Worm (Caenorhabditis elegans) whole organism, mixed stage, embryonic: ENCODE data around the gene tbx-41.

ENCODE experiments used
- ceh-43 ChIP-seq: fragments of 200-800 bp; sonication (Bioruptor generic); optimal IDR thresholded peaks from 2 replicates; lab custom pipeline; 2018; ENCODE audit warnings: mild to moderate bottlenecking, missing genetic modification characterization, moderate library complexity, missing compliant biosample characterization
- lsy-2 ChIP-seq: fragments of 150-350 bp; optimal IDR thresholded peaks from 2 replicates; lab custom pipeline; 2014; ENCODE audit warnings: missing biosample characterization, missing genetic modification characterization
- nhr-2 ChIP-seq: fragments of 150-350 bp; optimal IDR thresholded peaks from 2 replicates; lab custom pipeline; 2014; ENCODE audit warnings: missing biosample characterization, missing genetic modification characterization

Gene tbx-41

DNA sequence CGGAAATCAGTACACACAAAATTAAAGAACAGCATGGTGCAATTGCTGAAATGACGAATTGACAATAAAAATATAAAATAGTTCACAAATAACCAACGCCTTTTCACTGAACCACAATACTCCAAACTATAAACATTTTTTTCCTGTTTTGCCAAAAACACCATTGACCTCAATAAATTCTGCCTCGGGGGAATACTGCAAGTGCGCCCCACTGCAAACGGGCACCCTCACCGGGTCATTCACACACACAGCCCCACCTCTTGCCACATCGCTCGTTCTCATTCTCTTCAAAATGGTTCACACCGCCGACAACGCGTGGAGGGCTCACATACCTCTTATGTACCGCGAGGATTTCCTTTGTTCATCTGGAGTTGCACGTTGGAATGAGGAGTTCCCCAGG lies 50.0 kb downstream of the tbx-41 start, which contains the start of gene rgs-9:
Gene rgs-9, plus strand, starts transcription at position 237 of the 400 bp plus-strand sequence.
- TF ChIP-seq ceh-43 (GFP tag; lab: Kevin White, UChicago) (no peak), lsy-2 (tag; lab: Kevin White, UChicago) (no peak), nhr-2 (peak; percentile 58)
